Fruit fly (Drosophila melanogaster) Kc167 (cell line): ENCODE data around the gene PLCXD.

Experiments used
- Myc ChIP-seq: fragments of >200 bp; optimal IDR thresholded peaks from 2 replicates; lab custom pipeline; 2017; ENCODE audit warnings: missing external identifiers
- Sin3A ChIP-seq: fragments of >200 bp; optimal IDR thresholded peaks from 2 replicates; lab custom pipeline; 2018; ENCODE audit warnings: missing external identifiers
- h ChIP-seq: fragments of >200 bp; optimal IDR thresholded peaks from 3 replicates; lab custom pipeline; 2018; ENCODE audit warnings: missing external identifiers
- insv ChIP-seq: fragments of >200 bp; optimal IDR thresholded peaks from 3 replicates; lab custom pipeline; 2018; ENCODE audit warnings: missing external identifiers
- psq ChIP-seq: fragments of >200 bp; optimal IDR thresholded peaks from 2 replicates; lab custom pipeline; 2017; ENCODE audit warnings: missing external identifiers
- ttk ChIP-seq: sonication (Bioruptor generic); optimal IDR thresholded peaks from 2 replicates; lab custom pipeline; 2017; ENCODE audit warnings: missing external identifiers

PLCXD gene

dm6 chr2L:12049133-12049532 is at the start of gene PLCXD:
Gene PLCXD, plus strand, starts transcription at chr2L:12049418.
- TF ChIP-seq Sin3A (lab: Kevin White, UChicago), result no peak
- TF ChIP-seq psq (lab: Kevin White, UChicago), result no peak
- TF ChIP-seq insv (lab: Kevin White, UChicago), result no peak
- TF ChIP-seq ttk (lab: Kevin White, UChicago), result no peak
- TF ChIP-seq h, result no peak
- TF ChIP-seq Myc (lab: Kevin White, UChicago), result no peak

DNA sequence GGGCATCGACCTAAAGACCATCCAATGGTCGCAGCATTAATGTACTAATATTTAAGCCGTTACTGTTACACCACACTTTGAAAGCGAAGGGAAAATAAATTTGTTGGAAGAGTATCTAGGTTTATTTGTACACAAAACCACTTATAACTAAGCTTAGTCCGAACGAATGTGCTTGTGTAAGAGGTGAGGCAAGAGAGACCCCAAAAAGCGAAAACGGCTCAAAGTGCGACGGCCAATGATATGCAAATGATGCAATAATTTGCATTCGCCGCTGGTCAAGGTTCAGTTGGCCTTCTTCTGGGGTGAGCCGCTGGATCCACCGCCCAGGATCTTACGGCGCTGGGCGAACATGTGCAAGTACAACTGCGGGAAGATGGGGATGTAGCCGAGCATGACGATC is 48.1 kb upstream of the PLCXD start:
- TF ChIP-seq h, result no peak
- TF ChIP-seq insv (lab: Kevin White, UChicago), result no peak
- TF ChIP-seq Myc (lab: Kevin White, UChicago), result no peak
- no peak for TF ChIP-seq ttk (lab: Kevin White, UChicago)
- TF ChIP-seq Sin3A (lab: Kevin White, UChicago), result no peak
- TF ChIP-seq psq (lab: Kevin White, UChicago), result no peak

dm6 chr2L:12002051-12002450 is 47.2 kb upstream of the PLCXD start, which contains the start of gene Hacd1:
Gene Hacd1, minus strand, starts transcription at chr2L:12002266.
- TF ChIP-seq psq (lab: Kevin White, UChicago), result no peak

dm6 chr2L:12002922-12003791 is 46.1 kb upstream of the PLCXD start:
- no peak for TF ChIP-seq Myc (lab: Kevin White, UChicago)

DNA sequence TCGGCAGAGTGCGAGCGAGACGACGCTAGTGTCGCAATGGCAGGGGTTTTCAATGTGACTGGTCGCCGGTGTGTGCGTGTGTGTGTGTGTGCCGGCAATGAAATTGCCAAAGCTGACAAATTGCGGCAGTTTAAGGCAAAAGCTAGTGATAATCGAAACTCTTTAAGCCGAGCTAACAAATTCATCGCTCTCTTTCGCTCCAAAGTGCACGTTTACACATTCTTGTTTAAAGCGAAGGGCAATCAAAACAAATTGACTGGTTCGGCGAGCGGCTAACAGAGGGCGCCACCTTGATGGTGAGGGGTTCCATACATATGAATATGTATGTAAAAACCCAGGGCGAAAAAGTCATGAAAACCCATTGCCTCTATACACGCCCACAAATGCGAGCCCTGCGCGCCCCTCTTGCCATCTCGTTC is 45.4 kb upstream of the PLCXD start:
- TF ChIP-seq psq (lab: Kevin White, UChicago) (no peak), Sin3A (lab: Kevin White, UChicago) (no peak), insv (lab: Kevin White, UChicago) (no peak), Myc (lab: Kevin White, UChicago) (no peak), h (no peak), ttk (lab: Kevin White, UChicago) (no peak)

DNA sequence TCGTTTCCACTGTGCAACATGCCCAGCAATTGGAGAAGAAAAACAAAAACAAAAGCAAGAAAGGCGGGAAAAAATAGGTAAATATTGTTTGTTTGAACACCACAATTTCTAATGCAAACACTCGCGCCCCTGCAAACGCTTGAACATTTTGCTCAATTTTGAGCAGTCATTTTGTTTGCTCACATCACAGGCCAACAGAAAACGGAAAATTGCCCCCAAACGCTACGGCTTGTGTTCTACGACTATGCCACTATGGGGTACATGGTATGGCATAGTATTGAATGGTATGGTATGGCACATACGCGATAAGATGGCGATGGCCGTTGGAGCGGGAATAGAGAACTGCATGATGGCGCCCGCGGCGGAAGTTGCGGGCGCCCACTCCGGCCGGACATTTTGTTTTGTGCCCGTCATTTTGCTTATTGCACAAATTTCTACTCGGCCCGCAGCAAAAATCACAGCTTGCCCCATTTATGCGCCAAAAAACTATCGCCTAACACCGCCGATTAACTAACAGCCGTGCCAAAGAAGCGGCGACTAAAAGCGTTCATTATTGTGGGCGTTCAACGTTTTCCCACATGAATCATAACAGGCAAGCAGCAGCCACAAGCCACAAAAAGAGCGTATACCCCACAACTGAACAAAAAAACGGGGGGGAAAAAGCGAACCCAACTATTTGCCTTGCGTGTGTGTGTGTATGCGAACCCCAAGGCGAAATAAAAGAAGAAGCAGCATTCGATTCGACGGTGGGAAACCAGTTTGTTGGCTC is 44.8 kb upstream of the PLCXD start:
- no peak for TF ChIP-seq ttk (lab: Kevin White, UChicago)
- no peak for TF ChIP-seq h
- no peak for TF ChIP-seq psq (lab: Kevin White, UChicago)
- no peak for TF ChIP-seq Sin3A (lab: Kevin White, UChicago)
- TF ChIP-seq insv (lab: Kevin White, UChicago), result no peak
- no peak for TF ChIP-seq Myc (lab: Kevin White, UChicago)

- no peak for TF ChIP-seq Sin3A (lab: Kevin White, UChicago)
- no peak for TF ChIP-seq h
- TF ChIP-seq psq (lab: Kevin White, UChicago), result no peak
- TF ChIP-seq Myc (lab: Kevin White, UChicago), result no peak
- TF ChIP-seq insv (lab: Kevin White, UChicago), result no peak
- no peak for TF ChIP-seq ttk (lab: Kevin White, UChicago)
Observed at dm6 chr2L:12005436-12006396, 43.5 kb upstream of the PLCXD start.

DNA sequence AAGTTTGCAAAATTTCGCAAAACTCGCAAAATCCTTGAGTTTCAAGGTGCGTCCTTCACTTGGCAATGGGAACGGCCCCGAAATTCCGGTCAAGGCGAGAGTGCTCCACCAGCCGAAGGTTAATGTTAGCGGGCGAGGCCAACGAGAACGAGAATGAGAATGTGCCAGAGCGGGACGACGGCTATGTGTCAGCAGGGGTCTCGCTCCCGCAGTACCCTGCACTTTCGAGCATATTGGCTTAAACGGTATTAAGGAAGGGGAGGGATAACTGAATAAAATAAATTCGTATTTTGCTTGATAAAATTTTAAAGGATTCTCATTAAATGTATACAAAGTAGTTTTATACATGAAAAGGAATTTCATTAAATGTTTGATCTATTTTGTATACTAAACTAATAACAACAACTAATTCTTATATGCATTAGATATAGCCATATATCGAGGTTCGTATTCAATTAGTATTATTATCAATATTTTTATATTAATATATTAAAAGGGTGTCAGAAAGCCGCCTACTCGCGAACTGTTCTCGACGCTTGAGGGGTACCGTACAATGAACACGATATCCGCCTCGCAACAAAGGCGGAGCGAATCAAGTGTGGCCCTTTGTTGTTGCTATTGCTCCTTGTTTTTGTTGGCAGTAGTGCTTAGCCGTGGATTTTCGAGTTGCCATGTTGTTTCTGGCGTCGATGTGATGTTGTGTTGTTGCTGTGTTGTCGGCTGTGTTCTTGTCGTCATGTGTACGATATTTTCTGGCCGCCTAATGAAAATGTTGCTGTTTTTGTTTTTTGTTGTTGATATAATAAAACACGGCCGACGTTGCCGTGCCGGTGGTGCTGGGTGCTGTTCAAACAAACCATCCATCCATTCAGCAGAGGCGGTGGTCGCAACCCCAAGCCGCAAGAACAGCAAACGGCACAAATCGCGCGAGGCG is 42.6 kb upstream of the PLCXD start:
- TF ChIP-seq ttk (lab: Kevin White, UChicago), result no peak
- no peak for TF ChIP-seq psq (lab: Kevin White, UChicago)
- no peak for TF ChIP-seq Myc (lab: Kevin White, UChicago)
- TF ChIP-seq Sin3A (lab: Kevin White, UChicago), result no peak
- TF ChIP-seq insv (lab: Kevin White, UChicago), result no peak
- no peak for TF ChIP-seq h

dm6 chr2L:12007331-12007791 is 41.9 kb upstream of the PLCXD start:
- TF ChIP-seq Sin3A (lab: Kevin White, UChicago) (no peak), Myc (lab: Kevin White, UChicago) (no peak), ttk (lab: Kevin White, UChicago) (no peak), psq (lab: Kevin White, UChicago) (no peak), insv (lab: Kevin White, UChicago) (no peak), h (no peak)

DNA sequence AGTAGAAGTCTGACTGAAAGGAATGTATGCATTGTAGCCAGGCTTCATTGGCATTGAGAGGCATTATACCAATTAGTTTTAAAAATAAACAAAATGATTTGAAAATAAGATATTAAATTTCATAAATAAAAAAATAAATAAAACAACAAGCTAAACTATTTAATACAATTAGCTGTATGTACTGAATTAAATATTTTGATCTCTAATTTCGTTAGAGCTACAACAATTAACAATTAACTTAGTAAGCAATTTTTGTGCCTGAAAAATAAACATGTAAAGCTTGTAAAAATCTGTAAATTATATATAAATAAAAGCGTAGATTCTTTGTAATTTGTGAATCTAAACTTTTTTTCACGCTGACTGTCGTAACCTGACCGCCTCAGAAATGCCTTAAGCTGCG is 41.4 kb upstream of the PLCXD start, which contains the start of gene Rh5:
Rh5 (plus strand) TSS at position 301 of the 400 bp plus-strand sequence.
- TF ChIP-seq ttk (lab: Kevin White, UChicago) (no peak), psq (lab: Kevin White, UChicago) (no peak), h (no peak)
